Worm (Caenorhabditis elegans) whole organism, midembryonic: ENCODE results near the gene mrpl-4.

ENCODE experiments used
- T22C8.4 ChIP-seq: fragments of 200-800 bp; sonication (Bioruptor generic); IDR thresholded peaks from 2 replicates; pipeline ENCODE4 v1.3.6; 2022; ENCODE audit warnings: missing genetic modification characterization, missing compliant biosample characterization
- cog-1 ChIP-seq: sonication (generic microtip); optimal IDR thresholded peaks from 2 replicates; lab custom pipeline; 2016; ENCODE audit warnings: missing genetic modification characterization, missing compliant biosample characterization
- flt-1 ChIP-seq: fragments of 200-800 bp; sonication (Bioruptor generic); IDR thresholded peaks from 2 replicates; pipeline ENCODE4 v1.3.6; 2022; ENCODE audit warnings: missing genetic modification characterization, missing compliant biosample characterization
- klf-2 ChIP-seq: fragments of 200-800 bp; sonication (Bioruptor generic); conservative IDR thresholded peaks from 2 replicates; pipeline ENCODE4 v1.3.6; 2022; ENCODE audit warnings: missing genetic modification reagents, missing genetic modification characterization, missing compliant biosample characterization
- med-1 ChIP-seq: sonication (generic microtip); optimal IDR thresholded peaks from 2 replicates; lab custom pipeline; 2017; ENCODE audit warnings: missing genetic modification characterization, mild to moderate bottlenecking, missing compliant biosample characterization, antibody characterized with exemption, missing genetic modification reagents; ENCODE audit not compliant: insufficient read depth
- ref-1 ChIP-seq: fragments of 200-800 bp; sonication (Bioruptor generic); conservative IDR thresholded peaks from 2 replicates; pipeline ENCODE4 v1.3.6; 2022; ENCODE audit warnings: missing genetic modification reagents, missing genetic modification characterization, missing compliant biosample characterization
- tab-1 ChIP-seq: fragments of 200-800 bp; sonication (Bioruptor generic); IDR thresholded peaks from 2 replicates; pipeline ENCODE4 v1.3.6; 2022; ENCODE audit warnings: missing genetic modification characterization, missing compliant biosample characterization
- ztf-23 ChIP-seq: fragments of 200-800 bp; sonication (Bioruptor generic); IDR thresholded peaks from 2 replicates; pipeline ENCODE4 v1.3.6; 2022; ENCODE audit warnings: missing genetic modification reagents, missing genetic modification characterization, missing compliant biosample characterization
- ztf-29 ChIP-seq: fragments of 200-800 bp; sonication (Bioruptor generic); IDR thresholded peaks from 2 replicates; pipeline ENCODE4 v1.3.6; 2022; ENCODE audit warnings: missing genetic modification reagents, missing genetic modification characterization, missing compliant biosample characterization

Gene mrpl-4

DNA sequence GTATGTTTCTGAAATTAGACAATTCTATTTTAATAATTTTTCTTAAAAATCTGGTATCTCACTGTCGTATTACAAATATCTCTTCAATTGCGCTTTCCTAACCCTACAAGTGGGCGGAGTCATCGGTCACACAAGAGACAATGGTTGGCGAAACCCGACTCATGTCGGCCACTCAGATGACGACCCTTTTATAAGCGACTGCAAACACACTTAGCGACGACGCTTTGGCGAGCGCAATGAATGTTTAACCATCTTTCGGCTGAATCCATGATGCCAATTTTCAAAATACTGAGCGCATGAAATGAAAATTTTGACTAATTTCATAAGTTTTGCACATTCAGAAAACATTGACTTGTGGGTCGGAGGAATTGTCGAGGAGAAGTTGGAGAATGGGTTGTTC is 33.3 kb downstream of the mrpl-4 start:
- TF ChIP-seq flt-1 (peak; percentile 99), med-1 (peak; percentile 93), ref-1 (GFP tag; lab: Robert Waterston, UW) (peak; percentile 98), tab-1 (GFP tag; lab: Robert Waterston, UW) (peak; percentile 100), ztf-29 (GFP tag; lab: Robert Waterston, UW) (peak; percentile 99), T22C8.4 (GFP tag; lab: Robert Waterston, UW) (peak; percentile 98), ztf-23 (GFP tag; lab: Robert Waterston, UW) (peak; percentile 99), klf-2 (GFP tag; lab: Robert Waterston, UW) (peak; percentile 100), cog-1 (tag; lab: Kevin White, UChicago) (peak; percentile 97)

DNA sequence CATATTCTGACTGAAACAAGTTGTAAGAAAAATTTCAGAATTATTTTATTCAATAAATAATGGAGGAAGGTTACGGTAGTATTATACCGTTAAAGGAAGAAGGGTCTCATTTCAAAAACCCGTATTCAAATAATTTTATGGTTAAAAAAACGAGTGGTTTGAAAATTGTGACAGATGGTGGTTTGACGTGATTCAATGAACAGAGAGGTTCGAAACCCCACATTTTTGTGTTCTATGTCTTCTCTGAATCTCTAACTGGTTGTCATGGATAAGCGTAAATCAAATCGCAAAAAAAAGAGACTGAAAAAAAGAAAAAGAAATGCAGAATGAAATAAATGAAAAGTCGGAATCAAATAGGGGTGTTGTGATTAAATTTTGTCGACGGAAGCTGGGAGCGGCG is 40.3 kb downstream of the mrpl-4 start, which contains the start of gene ZK994.6:
Gene ZK994.6, minus strand, starts transcription at position 101 of the 400 bp plus-strand sequence.
- no peak for TF ChIP-seq cog-1 (tag; lab: Kevin White, UChicago)
- no peak for TF ChIP-seq ref-1 (GFP tag; lab: Robert Waterston, UW)

DNA sequence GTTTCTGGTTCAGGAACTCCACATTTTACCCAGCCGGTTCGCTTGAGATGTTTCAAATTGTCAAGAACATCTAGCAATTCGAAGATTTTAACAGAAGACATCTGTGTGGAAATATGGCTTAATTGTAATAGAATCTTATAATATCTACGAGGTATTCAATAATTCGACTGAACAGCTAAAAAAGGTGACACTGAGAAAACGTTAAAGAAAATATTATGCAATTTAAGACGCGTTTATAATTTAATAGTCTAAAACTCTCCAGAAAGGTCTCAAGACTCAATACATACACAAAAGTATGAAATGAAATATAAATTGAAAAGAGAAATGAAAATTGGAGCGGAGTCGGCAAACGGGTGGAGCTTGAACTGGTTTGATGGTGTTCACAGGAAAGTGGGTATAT is 46.3 kb downstream of the mrpl-4 start, which contains the start of gene F45F2.9:
Gene F45F2.9, minus strand, starts transcription at position 101 of the 400 bp plus-strand sequence.
- TF ChIP-seq ztf-23 (GFP tag; lab: Robert Waterston, UW) (no peak), tab-1 (GFP tag; lab: Robert Waterston, UW) (no peak)

DNA sequence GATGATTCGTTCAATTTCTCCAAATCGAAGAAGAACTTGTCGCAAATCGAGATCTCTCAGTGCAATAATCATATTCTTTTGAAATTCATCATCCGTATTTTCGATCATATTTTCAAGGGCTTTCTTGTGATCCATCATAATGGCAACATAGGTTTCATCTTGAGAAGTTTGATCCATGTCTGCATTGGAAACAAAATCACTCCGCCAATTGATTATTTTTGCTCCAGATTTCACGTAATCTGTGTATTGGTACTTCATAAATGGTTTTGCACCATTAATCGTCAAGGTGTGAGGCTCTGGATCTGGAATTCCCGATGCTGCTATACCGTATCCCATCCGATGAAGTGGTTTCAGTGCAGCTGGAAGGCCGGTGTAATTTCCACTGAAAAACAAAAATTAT is 49.4 kb downstream of the mrpl-4 start:
- no peak for TF ChIP-seq T22C8.4 (GFP tag; lab: Robert Waterston, UW)
- no peak for TF ChIP-seq cog-1 (tag; lab: Kevin White, UChicago)
- no peak for TF ChIP-seq klf-2 (GFP tag; lab: Robert Waterston, UW)
- no peak for TF ChIP-seq tab-1 (GFP tag; lab: Robert Waterston, UW)
- no peak for TF ChIP-seq med-1

DNA sequence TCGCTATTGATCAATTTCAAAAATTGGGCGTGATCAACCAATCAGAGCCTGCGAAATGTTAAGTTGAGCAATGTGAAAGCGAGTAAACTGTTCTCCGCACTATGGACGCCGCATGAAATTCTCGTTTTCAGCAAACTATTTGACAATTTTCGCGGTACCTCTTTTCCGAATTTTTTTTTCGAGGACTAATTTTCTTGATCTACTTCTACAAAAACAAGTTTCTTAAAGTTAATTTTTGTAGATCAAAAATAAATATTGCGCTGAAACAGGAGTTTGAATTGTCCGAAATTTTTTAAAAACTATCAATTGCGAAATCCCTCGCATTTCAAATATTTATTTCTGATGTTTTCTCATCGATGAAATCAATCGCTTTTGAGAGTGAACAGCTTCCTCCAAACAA is 50.6 kb downstream of the mrpl-4 start:
- TF ChIP-seq tab-1 (GFP tag; lab: Robert Waterston, UW) (no peak), med-1 (no peak), cog-1 (tag; lab: Kevin White, UChicago) (no peak)

DNA sequence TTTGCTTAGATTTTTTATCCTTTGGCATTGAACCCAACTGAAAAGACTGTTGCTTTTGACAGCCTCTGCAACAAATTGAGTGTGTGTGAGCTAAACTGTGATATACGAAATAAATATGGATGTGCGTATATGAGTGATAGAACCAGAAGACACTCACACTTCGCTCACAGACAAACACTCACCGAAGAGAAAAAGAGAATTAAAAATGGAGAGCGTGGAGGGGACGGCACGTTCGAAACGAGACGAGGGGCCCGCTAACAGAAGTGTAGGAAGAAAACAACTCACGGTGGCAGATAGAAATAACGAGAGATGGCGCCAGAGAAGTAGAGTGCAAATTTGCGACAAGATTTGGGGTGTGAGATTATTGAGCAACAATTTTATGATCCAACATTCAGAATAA is 51.2 kb downstream of the mrpl-4 start:
- TF ChIP-seq ztf-29 (GFP tag; lab: Robert Waterston, UW) = no peak
- TF ChIP-seq cog-1 (tag; lab: Kevin White, UChicago) = no peak
- TF ChIP-seq ref-1 (GFP tag; lab: Robert Waterston, UW) = no peak
- no peak for TF ChIP-seq ztf-23 (GFP tag; lab: Robert Waterston, UW)
- TF ChIP-seq klf-2 (GFP tag; lab: Robert Waterston, UW) = no peak
- no peak for TF ChIP-seq T22C8.4 (GFP tag; lab: Robert Waterston, UW)
- no peak for TF ChIP-seq tab-1 (GFP tag; lab: Robert Waterston, UW)
- no peak for TF ChIP-seq med-1
- no peak for TF ChIP-seq flt-1
